Worm (Caenorhabditis elegans) whole organism, L1 larva: ENCODE measurements around the gene D1053.2.

Experiments
- C04F5.9 ChIP-seq: sonication (generic microtip); optimal IDR thresholded peaks from 2 replicates; lab custom pipeline; 2016; ENCODE audit warnings: missing genetic modification characterization, missing compliant biosample characterization
- C34B4.2 ChIP-seq: sonication (generic microtip); optimal IDR thresholded peaks from 2 replicates; lab custom pipeline; 2017; ENCODE audit warnings: mild to moderate bottlenecking, missing genetic modification characterization, missing compliant biosample characterization
- F16B12.6 ChIP-seq: fragments of 150-350 bp; optimal IDR thresholded peaks from 2 replicates; lab custom pipeline; 2014; ENCODE audit warnings: missing biosample characterization, missing genetic modification characterization
- Y116A8C.19 ChIP-seq: sonication (generic microtip); optimal IDR thresholded peaks from 2 replicates; lab custom pipeline; 2016; ENCODE audit warnings: missing compliant biosample characterization, missing genetic modification characterization, borderline replicate concordance
- aha-1 ChIP-seq: fragments of 150-350 bp; optimal IDR thresholded peaks from 2 replicates; lab custom pipeline; 2014; ENCODE audit warnings: missing biosample characterization, missing genetic modification characterization
- blmp-1 ChIP-seq: fragments of 150-350 bp; optimal IDR thresholded peaks from 2 replicates; lab custom pipeline; 2014; ENCODE audit warnings: missing biosample characterization, missing genetic modification characterization
- ceh-63 ChIP-seq: fragments of 200-800 bp; sonication (Bioruptor generic); optimal IDR thresholded peaks from 2 replicates; lab custom pipeline; 2018; ENCODE audit warnings: mild to moderate bottlenecking, missing genetic modification characterization, missing compliant biosample characterization
- ceh-82 ChIP-seq, 3 experiments: fragments of 150-350 bp in 1 of 3; sonication (generic microtip) in 2 of 3; optimal IDR thresholded peaks; 2 replicates each; lab custom pipeline; 2014 to 2017; ENCODE audit warnings: missing biosample characterization in 3 of 3, missing genetic modification characterization in 3 of 3
- ceh-88 ChIP-seq: fragments of 200-800 bp; sonication (Bioruptor generic); IDR thresholded peaks from 2 replicates; pipeline ENCODE4 v1.3.6; 2022; ENCODE audit warnings: missing genetic modification characterization, missing compliant biosample characterization
- ceh-90 ChIP-seq: sonication (generic microtip); optimal IDR thresholded peaks from 2 replicates; lab custom pipeline; 2016; ENCODE audit warnings: missing genetic modification characterization, missing compliant biosample characterization
- ces-1 ChIP-seq: fragments of 150-350 bp; optimal IDR thresholded peaks from 2 replicates; lab custom pipeline; 2014; ENCODE audit warnings: missing biosample characterization, missing genetic modification reagents, missing genetic modification characterization
- dpl-1 ChIP-seq, 3 experiments: fragments of 150-350 bp in 2 of 3; sonication (generic microtip) in 1 of 3; optimal IDR thresholded peaks; 2 replicates each; lab custom pipeline; 2014 to 2017; ENCODE audit warnings: missing biosample characterization in 3 of 3, missing genetic modification characterization in 3 of 3, missing genetic modification reagents in 3 of 3
- dsc-1 ChIP-seq: sonication (generic microtip); optimal IDR thresholded peaks from 2 replicates; lab custom pipeline; 2016; ENCODE audit warnings: mild to moderate bottlenecking, missing genetic modification characterization, missing compliant biosample characterization
- efl-1 ChIP-seq, 4 experiments: fragments of 150-350 bp; optimal IDR thresholded peaks in 3 of 4; peaks in 1 of 4; 1 replicate in 1 of 4; 2 replicates in 3 of 4; lab custom pipeline; 2014; ENCODE audit warnings: missing biosample characterization in 2 of 4, missing genetic modification characterization in 2 of 4, missing genetic modification reagents in 2 of 4
- egl-13 ChIP-seq: sonication (generic microtip); optimal IDR thresholded peaks from 2 replicates; lab custom pipeline; 2016; ENCODE audit warnings: missing genotype, missing genetic modification reagents, missing genetic modification characterization, missing compliant biosample characterization
- elt-2 ChIP-seq: sonication (generic microtip); optimal IDR thresholded peaks from 2 replicates; lab custom pipeline; 2016; ENCODE audit warnings: missing genetic modification characterization, mild to moderate bottlenecking, inconsistent platforms, missing compliant biosample characterization, missing genetic modification reagents
- elt-3 ChIP-seq, 6 experiments: fragments of 150-350 bp in 1 of 6; sonication (generic microtip); optimal IDR thresholded peaks; 2 replicates each; lab custom pipeline; 2017 to 2018; ENCODE audit warnings: missing biosample characterization in 6 of 6, missing genetic modification characterization in 6 of 6, inconsistent platforms in 1 of 6
- fkh-10 ChIP-seq: sonication (generic microtip); optimal IDR thresholded peaks from 2 replicates; lab custom pipeline; 2017; ENCODE audit warnings: missing biosample characterization, missing genetic modification reagents, missing genetic modification characterization
- fkh-4 ChIP-seq: sonication (generic microtip); optimal IDR thresholded peaks from 2 replicates; lab custom pipeline; 2016; ENCODE audit warnings: missing compliant biosample characterization, missing genetic modification characterization, borderline replicate concordance
- fkh-8 ChIP-seq: sonication (generic microtip); optimal IDR thresholded peaks from 2 replicates; lab custom pipeline; 2016; ENCODE audit warnings: mild to moderate bottlenecking, missing genetic modification characterization, missing compliant biosample characterization
- fos-1 ChIP-seq: fragments of 150-350 bp; optimal IDR thresholded peaks from 2 replicates; lab custom pipeline; 2014; ENCODE audit warnings: missing biosample characterization, missing genetic modification characterization
- grh-1 ChIP-seq: fragments of 200-800 bp; sonication (Bioruptor generic); IDR thresholded peaks from 2 replicates; pipeline ENCODE4 v1.3.6; 2022; ENCODE audit warnings: missing genetic modification reagents, missing genetic modification characterization, missing compliant biosample characterization
- hpl-2 ChIP-seq: fragments of 150-350 bp; optimal IDR thresholded peaks from 2 replicates; lab custom pipeline; 2014; ENCODE audit warnings: missing biosample characterization, missing genetic modification reagents, missing genetic modification characterization
- irx-1 ChIP-seq: sonication (generic microtip); optimal IDR thresholded peaks from 2 replicates; lab custom pipeline; 2016; ENCODE audit warnings: missing genetic modification characterization, missing compliant biosample characterization
- isw-1 ChIP-seq: fragments of 200-800 bp; sonication (Bioruptor generic); IDR thresholded peaks from 2 replicates; pipeline ENCODE4 v1.3.6; 2022; ENCODE audit warnings: missing genetic modification characterization, missing compliant biosample characterization
- lin-14 ChIP-seq: fragments of 200-800 bp; sonication (Bioruptor generic); optimal IDR thresholded peaks from 2 replicates; lab custom pipeline; 2018; ENCODE audit warnings: mild to moderate bottlenecking, missing genetic modification characterization, moderate library complexity, missing compliant biosample characterization
- lin-15B ChIP-seq: fragments of 150-350 bp; sonication (generic microtip); optimal IDR thresholded peaks from 3 replicates; lab custom pipeline; 2014; ENCODE audit warnings: missing biosample characterization, missing genetic modification characterization
- lin-39 ChIP-seq: fragments of 150-350 bp; optimal IDR thresholded peaks from 2 replicates; lab custom pipeline; 2014; ENCODE audit warnings: missing biosample characterization, missing genetic modification reagents, missing genetic modification characterization
- lir-3 ChIP-seq: sonication (generic microtip); optimal IDR thresholded peaks from 2 replicates; lab custom pipeline; 2016; ENCODE audit warnings: mild to moderate bottlenecking, missing genetic modification characterization, moderate library complexity, missing compliant biosample characterization; ENCODE audit not compliant: poor library complexity
- mab-9 ChIP-seq: fragments of 200-800 bp; sonication (Bioruptor generic); IDR thresholded peaks from 2 replicates; pipeline ENCODE4 v1.3.6; 2022; ENCODE audit warnings: missing genetic modification reagents, missing genetic modification characterization, missing compliant biosample characterization
- nhr-19 ChIP-seq: fragments of 200-800 bp; sonication (Bioruptor generic); conservative IDR thresholded peaks from 2 replicates; pipeline ENCODE4 v1.3.6; 2022; ENCODE audit warnings: missing genetic modification characterization, missing compliant biosample characterization
- nhr-47 ChIP-seq: sonication (generic microtip); optimal IDR thresholded peaks from 2 replicates; lab custom pipeline; 2016; ENCODE audit warnings: mild to moderate bottlenecking, missing genetic modification characterization, moderate library complexity, missing compliant biosample characterization
- nhr-71 ChIP-seq: sonication (generic microtip); optimal IDR thresholded peaks from 2 replicates; lab custom pipeline; 2016; ENCODE audit warnings: mild to moderate bottlenecking, missing genetic modification characterization, moderate library complexity, missing compliant biosample characterization
- nhr-85 ChIP-seq: sonication (generic microtip); peaks from one replicate; lab custom pipeline; 2016; ENCODE audit warnings: missing genetic modification characterization, inconsistent platforms, missing compliant biosample characterization
- pag-3 ChIP-seq: sonication (generic microtip); optimal IDR thresholded peaks from 2 replicates; lab custom pipeline; 2017; ENCODE audit warnings: missing genetic modification characterization, mild to moderate bottlenecking, missing compliant biosample characterization, antibody characterized with exemption, borderline replicate concordance; ENCODE audit not compliant: insufficient read depth
- pax-3 ChIP-seq: fragments of 200-800 bp; sonication (Bioruptor generic); optimal IDR thresholded peaks from 2 replicates; lab custom pipeline; 2018; ENCODE audit warnings: mild to moderate bottlenecking, missing genetic modification characterization, moderate library complexity, missing compliant biosample characterization
- pqm-1 ChIP-seq: sonication (generic microtip); optimal IDR thresholded peaks from 3 replicates; lab custom pipeline; 2017; ENCODE audit warnings: missing biosample characterization, missing genetic modification characterization
- snu-23 ChIP-seq: sonication (generic microtip); optimal IDR thresholded peaks from 2 replicates; lab custom pipeline; 2016; ENCODE audit warnings: missing genetic modification characterization, missing compliant biosample characterization
- sox-4 ChIP-seq: sonication (generic microtip); optimal IDR thresholded peaks from 2 replicates; lab custom pipeline; 2016; ENCODE audit warnings: missing genetic modification characterization, missing compliant biosample characterization
- sup-37 ChIP-seq: fragments of 200-800 bp; sonication (Bioruptor generic); optimal IDR thresholded peaks from 2 replicates; lab custom pipeline; 2018; ENCODE audit warnings: mild to moderate bottlenecking, missing genetic modification characterization, missing compliant biosample characterization
- swsn-7 ChIP-seq: sonication (generic microtip); optimal IDR thresholded peaks from 2 replicates; lab custom pipeline; 2016; ENCODE audit warnings: missing genetic modification characterization, missing compliant biosample characterization
- tlp-1 ChIP-seq: fragments of 150-350 bp; optimal IDR thresholded peaks from 2 replicates; lab custom pipeline; 2014; ENCODE audit warnings: missing biosample characterization, missing genetic modification characterization
- unc-130 ChIP-seq: fragments of 150-350 bp; optimal IDR thresholded peaks from 2 replicates; lab custom pipeline; 2017; ENCODE audit warnings: missing biosample characterization, missing genetic modification characterization, inconsistent platforms
- unc-62 ChIP-seq: fragments of 150-350 bp; optimal IDR thresholded peaks from 2 replicates; lab custom pipeline; 2014; ENCODE audit warnings: missing biosample characterization, missing genetic modification reagents, missing genetic modification characterization
- unc-86 ChIP-seq: sonication (generic microtip); optimal IDR thresholded peaks from 2 replicates; lab custom pipeline; 2016; ENCODE audit warnings: missing genetic modification characterization, missing compliant biosample characterization
- xbp-1 ChIP-seq: sonication (generic microtip); optimal IDR thresholded peaks from 2 replicates; lab custom pipeline; 2016; ENCODE audit warnings: missing genetic modification characterization, missing compliant biosample characterization
- zag-1 ChIP-seq: fragments of 150-350 bp; optimal IDR thresholded peaks from 2 replicates; lab custom pipeline; 2014; ENCODE audit warnings: missing biosample characterization, missing genetic modification characterization
- zip-4 ChIP-seq: fragments of 200-800 bp; sonication (Bioruptor generic); optimal IDR thresholded peaks from 2 replicates; lab custom pipeline; 2018; ENCODE audit warnings: mild to moderate bottlenecking, missing genetic modification characterization, moderate library complexity, missing compliant biosample characterization
- ztf-11 ChIP-seq, 2 experiments: sonication (generic microtip); optimal IDR thresholded peaks; 2 replicates each; lab custom pipeline; 2016 to 2017; ENCODE audit warnings: missing genetic modification characterization in 2 of 2, missing biosample characterization in 1 of 2, missing compliant biosample characterization in 1 of 2
- ztf-4 ChIP-seq: fragments of 150-350 bp; optimal IDR thresholded peaks from 2 replicates; lab custom pipeline; 2014; ENCODE audit warnings: missing biosample characterization, missing genetic modification characterization

D1053.2 gene

ce11 chrX:11702236-11702635, 25.7 kb upstream of the D1053.2 start, which contains the start of gene C44C10.3:
TSS of gene C44C10.3 (plus strand) at chrX:11702536.
- no peak for TF ChIP-seq aha-1
- no peak for TF ChIP-seq unc-130 (tag; lab: Kevin White, UChicago)
- no peak for TF ChIP-seq xbp-1 (tag; lab: Kevin White, UChicago)
- no peak for TF ChIP-seq ztf-4 (tag; lab: Kevin White, UChicago)

- TF ChIP-seq fos-1 (tag; lab: Kevin White, UChicago) (no peak), irx-1 (tag; lab: Kevin White, UChicago) (no peak), pag-3 (no peak), F16B12.6 (tag; lab: Kevin White, UChicago) (no peak), dsc-1 (tag; lab: Kevin White, UChicago) (peak; percentile 78), snu-23 (GFP tag; lab: Kevin White, UChicago) (peak; percentile 19), lir-3 (no peak), elt-2 (tag; lab: Kevin White, UChicago) (no peak), lin-39 (no peak), zag-1 (tag; lab: Kevin White, UChicago) (no peak), ztf-11 (tag; optimal IDR thresholded peaks at IDR 0.05; lab: Kevin White, UChicago) (no peak), unc-130 (tag; lab: Kevin White, UChicago) (no peak), unc-86 (tag; lab: Kevin White, UChicago) (no peak), nhr-47 (tag; lab: Kevin White, UChicago) (peak; percentile 26), fkh-10 (no peak), isw-1 (GFP tag; lab: Robert Waterston, UW) (no peak), fkh-8 (tag; lab: Kevin White, UChicago) (peak; percentile 32), blmp-1 (tag; lab: Kevin White, UChicago) (peak; percentile 23), hpl-2 (GFP tag; lab: Kevin White, UChicago) (no peak), swsn-7 (no peak), ceh-82 (tag; optimal IDR thresholded peaks at IDR 0.05; lab: Kevin White, UChicago) (no peak), nhr-85 (tag; lab: Kevin White, UChicago) (no peak), nhr-71 (tag; lab: Kevin White, UChicago) (peak; percentile 22), dpl-1 (GFP tag; optimal IDR thresholded peaks at IDR 0.05; lab: Kevin White, UChicago) (no peak), zip-4 (GFP tag; lab: Kevin White, UChicago) (no peak), nhr-19 (GFP tag; lab: Robert Waterston, UW) (no peak), ceh-88 (GFP tag; lab: Robert Waterston, UW) (no peak), sox-4 (tag; lab: Kevin White, UChicago) (no peak), pqm-1 (tag; lab: Kevin White, UChicago) (no peak), grh-1 (GFP tag; lab: Robert Waterston, UW) (no peak), unc-62 (GFP tag; lab: Kevin White, UChicago) (no peak), Y116A8C.19 (no peak), C04F5.9 (no peak), ces-1 (GFP tag; lab: Kevin White, UChicago) (no peak), efl-1 (optimal IDR thresholded peaks at IDR 0.05; lab: Kevin White, UChicago) (no peak), efl-1 (GFP tag; optimal IDR thresholded peaks at IDR 0.05 in 1 of 2; lab: Kevin White, UChicago) (no peak), fkh-4 (tag; lab: Kevin White, UChicago) (no peak), aha-1 (no peak), elt-3 (tag; optimal IDR thresholded peaks at IDR 0.05; lab: Kevin White, UChicago) (peak in 1 of 6 experiments; percentile 9), lin-14 (peak; percentile 79), tlp-1 (no peak), ceh-63 (no peak), egl-13 (peak; percentile 21), sup-37 (no peak), C34B4.2 (no peak), ceh-90 (tag; lab: Kevin White, UChicago) (no peak), lin-15B (tag; lab: Kevin White, UChicago) (no peak), xbp-1 (tag; lab: Kevin White, UChicago) (peak; percentile 10), pax-3 (tag; lab: Kevin White, UChicago) (peak; percentile 41), mab-9 (GFP tag; lab: Robert Waterston, UW) (no peak)
These were observed 17.7 kb upstream of the D1053.2 start, which contains the start of gene C44C10.11 for ce11 chrX:11710229-11710628. TSS of gene C44C10.11 (minus strand) at chrX:11710343.
